Worm (Caenorhabditis elegans): Measurements from ENCODE around the gene F36H9.1.

Gene F36H9.1

DNA sequence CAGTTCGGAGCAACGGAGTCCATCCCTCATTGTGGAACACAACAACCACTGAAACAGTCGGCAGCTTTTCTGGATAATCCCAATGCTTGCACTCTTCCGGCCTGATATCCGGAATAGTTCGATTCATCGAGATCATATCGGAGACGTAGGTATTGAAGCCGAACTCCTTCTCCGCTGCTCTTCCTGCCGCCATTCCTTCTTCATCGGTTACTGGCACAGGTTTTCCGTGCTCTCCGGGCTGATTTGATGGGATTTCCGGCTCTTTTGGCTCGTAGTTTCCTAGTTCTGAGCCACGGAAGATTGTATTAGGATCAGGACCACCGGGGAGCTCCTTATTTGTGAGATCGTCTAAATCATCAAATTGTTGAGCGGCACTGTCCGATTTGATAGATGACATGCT lies 25.7 kb downstream of the F36H9.1 start:
- TF ChIP-seq tbx-11 (GFP tag; IDR thresholded peaks at IDR 0.05), result no peak
- TF ChIP-seq pes-1 (GFP tag; IDR thresholded peaks at IDR 0.05), result no peak
- no peak for TF ChIP-seq ama-1 (optimal IDR thresholded peaks at IDR 0.05)
- no peak for TF ChIP-seq tbx-37 (GFP tag; conservative IDR thresholded peaks at IDR 0.05)
- no peak for TF ChIP-seq sea-1 (GFP tag; conservative IDR thresholded peaks at IDR 0.05)
- TF ChIP-seq scrt-1 (GFP tag; IDR thresholded peaks at IDR 0.05), result no peak
- no peak for TF ChIP-seq ets-7 (tag; optimal IDR thresholded peaks at IDR 0.05)
- TF ChIP-seq aly-1 (tag; optimal IDR thresholded peaks at IDR 0.05), result no peak
- TF ChIP-seq tra-4 (tag; optimal IDR thresholded peaks at IDR 0.05), result no peak
- no peak for TF ChIP-seq ceh-36 (tag; optimal IDR thresholded peaks at IDR 0.05)
- no peak for TF ChIP-seq F13C5.2 (tag; optimal IDR thresholded peaks at IDR 0.05)
- no peak for TF ChIP-seq hmg-4 (GFP tag; optimal IDR thresholded peaks at IDR 0.05)
- TF ChIP-seq flt-1 (GFP tag; IDR thresholded peaks at IDR 0.05), result no peak
- TF ChIP-seq hnd-1 (tag; optimal IDR thresholded peaks at IDR 0.05), result no peak
- TF ChIP-seq hmbx-1 (tag; optimal IDR thresholded peaks at IDR 0.05), result no peak
- no peak for TF ChIP-seq B0310.2 (tag; optimal IDR thresholded peaks at IDR 0.05)
- TF ChIP-seq ceh-13 (GFP tag; optimal IDR thresholded peaks at IDR 0.05), result no peak

DNA sequence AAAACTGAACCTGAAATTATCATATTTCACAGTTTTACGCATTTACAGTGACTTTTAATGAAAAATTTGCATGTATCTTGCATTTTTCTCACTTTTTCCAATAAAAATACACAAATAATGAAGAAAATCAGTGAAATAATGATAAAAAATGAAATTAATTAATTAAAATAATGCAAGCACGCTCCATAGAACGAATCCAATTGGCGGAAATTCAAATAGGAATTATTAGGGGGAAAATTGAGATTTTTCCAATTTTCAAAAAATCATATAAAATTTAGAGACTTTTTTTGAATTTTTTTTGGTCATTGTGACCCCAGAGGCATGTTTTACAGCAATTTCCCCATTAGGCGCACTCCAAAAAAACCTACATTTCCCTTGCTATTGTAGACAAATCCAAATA lies 26.4 kb downstream of the F36H9.1 start:
- TF ChIP-seq ceh-13 (GFP tag; optimal IDR thresholded peaks at IDR 0.05), result no peak
- TF ChIP-seq F13C5.2 (tag; optimal IDR thresholded peaks at IDR 0.05), result no peak
- TF ChIP-seq aly-1 (tag; optimal IDR thresholded peaks at IDR 0.05), result no peak
- no peak for TF ChIP-seq pes-1 (GFP tag; IDR thresholded peaks at IDR 0.05)

ce11 chrV:1821287-1821686 lies 27.0 kb downstream of the F36H9.1 start, which contains the start of the genes gly-7 and mrpl-39:
Gene gly-7 (minus strand): TSS chrV:1821323.
Gene mrpl-39 (plus strand): TSS chrV:1821579.
- TF ChIP-seq ceh-13 (GFP tag; optimal IDR thresholded peaks at IDR 0.05) (no peak), hmg-4 (GFP tag; optimal IDR thresholded peaks at IDR 0.05) (no peak), sea-1 (GFP tag; conservative IDR thresholded peaks at IDR 0.05) (no peak), hnd-1 (tag; optimal IDR thresholded peaks at IDR 0.05) (no peak), B0310.2 (tag; optimal IDR thresholded peaks at IDR 0.05) (no peak), scrt-1 (GFP tag; IDR thresholded peaks at IDR 0.05) (0 out of 2 replicates have a peak, but pooled peaks have one; percentile 68), ceh-36 (tag; optimal IDR thresholded peaks at IDR 0.05) (peak; percentile 10), flt-1 (GFP tag; IDR thresholded peaks at IDR 0.05) (peak; percentile 60; the same call in 1 of the 2 replicates), F13C5.2 (tag; optimal IDR thresholded peaks at IDR 0.05) (peak; percentile 61), ets-7 (tag; optimal IDR thresholded peaks at IDR 0.05) (no peak), pes-1 (GFP tag; IDR thresholded peaks at IDR 0.05) (peak; percentile 70), tbx-37 (GFP tag; conservative IDR thresholded peaks at IDR 0.05) (peak; percentile 56), tra-4 (tag; optimal IDR thresholded peaks at IDR 0.05) (no peak), ama-1 (optimal IDR thresholded peaks at IDR 0.05) (no peak), tbx-11 (GFP tag; IDR thresholded peaks at IDR 0.05) (peak; percentile 46; the same call in 1 of the 2 replicates), hmbx-1 (tag; optimal IDR thresholded peaks at IDR 0.05) (no peak), aly-1 (tag; optimal IDR thresholded peaks at IDR 0.05) (no peak)

ce11 chrV:1824528-1824927 lies 30.2 kb downstream of the F36H9.1 start:
- TF ChIP-seq aly-1 (tag; optimal IDR thresholded peaks at IDR 0.05), result no peak
- no peak for TF ChIP-seq B0310.2 (tag; optimal IDR thresholded peaks at IDR 0.05)
- no peak for TF ChIP-seq ceh-36 (tag; optimal IDR thresholded peaks at IDR 0.05)
- no peak for TF ChIP-seq ama-1 (optimal IDR thresholded peaks at IDR 0.05)
- TF ChIP-seq F13C5.2 (tag; optimal IDR thresholded peaks at IDR 0.05), result no peak
- TF ChIP-seq tbx-11 (GFP tag; IDR thresholded peaks at IDR 0.05), result no peak
- no peak for TF ChIP-seq flt-1 (GFP tag; IDR thresholded peaks at IDR 0.05)
- no peak for TF ChIP-seq tbx-37 (GFP tag; conservative IDR thresholded peaks at IDR 0.05)
- no peak for TF ChIP-seq hmg-4 (GFP tag; optimal IDR thresholded peaks at IDR 0.05)
- TF ChIP-seq scrt-1 (GFP tag; IDR thresholded peaks at IDR 0.05), result no peak
- no peak for TF ChIP-seq sea-1 (GFP tag; conservative IDR thresholded peaks at IDR 0.05)

DNA sequence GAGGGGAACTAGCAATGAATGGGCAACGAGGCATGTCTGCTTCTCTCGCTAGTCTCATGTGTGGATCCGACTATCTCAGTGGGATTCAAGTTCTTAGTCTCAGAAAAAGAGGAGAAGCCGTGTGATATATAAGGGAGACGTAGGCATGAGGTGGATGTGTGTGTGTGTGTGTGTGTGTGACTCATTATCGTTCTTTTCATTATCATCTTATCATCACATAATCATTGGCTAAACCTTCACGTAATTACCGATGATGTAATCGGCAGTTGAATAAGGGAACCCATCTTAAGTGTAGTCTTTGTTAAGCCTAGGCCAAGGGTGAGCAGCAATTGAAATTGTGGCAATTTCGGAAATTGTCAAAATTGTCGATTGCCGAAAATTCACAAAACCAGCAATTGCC lies 35.7 kb downstream of the F36H9.1 start, which contains the start of gene Y32G9B.1:
TSS of gene Y32G9B.1 (minus strand) at position 101 of the 400 bp plus-strand sequence.
- no peak for TF ChIP-seq F13C5.2 (tag; optimal IDR thresholded peaks at IDR 0.05)
- TF ChIP-seq flt-1 (GFP tag; IDR thresholded peaks at IDR 0.05), result no peak
- no peak for TF ChIP-seq tbx-11 (GFP tag; IDR thresholded peaks at IDR 0.05)
- no peak for TF ChIP-seq B0310.2 (tag; optimal IDR thresholded peaks at IDR 0.05)
- no peak for TF ChIP-seq ets-7 (tag; optimal IDR thresholded peaks at IDR 0.05)
- no peak for TF ChIP-seq ceh-13 (GFP tag; optimal IDR thresholded peaks at IDR 0.05)
- TF ChIP-seq hmg-4 (GFP tag; optimal IDR thresholded peaks at IDR 0.05), result no peak
- no peak for TF ChIP-seq ceh-36 (tag; optimal IDR thresholded peaks at IDR 0.05)
- TF ChIP-seq hmbx-1 (tag; optimal IDR thresholded peaks at IDR 0.05), result no peak
- TF ChIP-seq tra-4 (tag; optimal IDR thresholded peaks at IDR 0.05), result no peak

ce11 chrV:1841744-1842143 lies 47.4 kb downstream of the F36H9.1 start, which contains the start of gene T10B5.8:
Gene T10B5.8 (plus strand): TSS chrV:1842044.
- TF ChIP-seq sea-1 (GFP tag; conservative IDR thresholded peaks at IDR 0.05) (no peak), tra-4 (tag; optimal IDR thresholded peaks at IDR 0.05) (no peak), tbx-37 (GFP tag; conservative IDR thresholded peaks at IDR 0.05) (no peak), B0310.2 (tag; optimal IDR thresholded peaks at IDR 0.05) (no peak), hmg-4 (GFP tag; optimal IDR thresholded peaks at IDR 0.05) (no peak), ceh-13 (GFP tag; optimal IDR thresholded peaks at IDR 0.05) (no peak), hmbx-1 (tag; optimal IDR thresholded peaks at IDR 0.05) (no peak), flt-1 (GFP tag; IDR thresholded peaks at IDR 0.05) (no peak), ets-7 (tag; optimal IDR thresholded peaks at IDR 0.05) (no peak), tbx-11 (GFP tag; IDR thresholded peaks at IDR 0.05) (no peak), pes-1 (GFP tag; IDR thresholded peaks at IDR 0.05) (no peak), ceh-36 (tag; optimal IDR thresholded peaks at IDR 0.05) (no peak), F13C5.2 (tag; optimal IDR thresholded peaks at IDR 0.05) (no peak)

DNA sequence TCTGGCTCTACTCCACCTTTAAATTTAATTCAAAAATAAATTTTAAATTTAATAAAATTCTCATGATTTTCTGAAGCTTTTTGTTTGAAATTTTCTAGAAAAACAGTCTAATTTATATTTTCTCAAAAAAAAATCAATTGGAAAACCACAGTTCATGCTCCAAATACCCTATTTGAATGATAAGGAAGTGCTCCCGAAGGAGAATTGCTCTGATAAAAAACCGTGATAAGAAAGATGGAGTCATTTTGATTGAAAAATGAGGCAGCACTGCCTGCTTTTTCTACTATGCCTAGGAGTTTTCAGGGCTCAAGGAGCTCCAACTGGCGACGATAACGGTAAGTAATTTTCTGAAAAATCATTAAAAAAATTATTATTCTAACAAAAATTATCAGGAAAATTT lies 51.7 kb downstream of the F36H9.1 start, which contains the start of gene T10B5.7:
TSS of gene T10B5.7 (plus strand) at position 225 of the 400 bp plus-strand sequence.
- TF ChIP-seq ets-7 (tag; optimal IDR thresholded peaks at IDR 0.05), result no peak
